Worm (Caenorhabditis elegans) whole organism, L2 larva: Measurements from ENCODE around the gene srw-101.

Experiments
- F13H6.1 ChIP-seq: sonication (generic microtip); optimal IDR thresholded peaks from 2 replicates; lab custom pipeline; 2016; ENCODE audit warnings: missing genetic modification characterization, missing compliant biosample characterization
- R02D3.7 ChIP-seq: fragments of 150-350 bp; optimal IDR thresholded peaks from 2 replicates; lab custom pipeline; 2014; ENCODE audit warnings: missing biosample characterization, missing genetic modification characterization
- Y55F3AM.14 ChIP-seq: fragments of 200-800 bp; sonication (Bioruptor generic); optimal IDR thresholded peaks from 2 replicates; lab custom pipeline; 2018; ENCODE audit warnings: mild to moderate bottlenecking, missing genetic modification characterization, missing compliant biosample characterization
- ZK546.5 ChIP-seq: sonication (generic microtip); optimal IDR thresholded peaks from 2 replicates; lab custom pipeline; 2017; ENCODE audit warnings: missing biosample characterization, missing genetic modification characterization
- alr-1 ChIP-seq: fragments of 150-350 bp; optimal IDR thresholded peaks from 2 replicates; lab custom pipeline; 2014; ENCODE audit warnings: missing biosample characterization, missing genetic modification characterization
- aly-2 ChIP-seq: fragments of 150-350 bp; optimal IDR thresholded peaks from 2 replicates; lab custom pipeline; 2014; ENCODE audit warnings: missing biosample characterization, missing genetic modification characterization
- ama-1 ChIP-seq: fragments of 150-350 bp; optimal IDR thresholded peaks from 2 replicates; lab custom pipeline; 2018; ENCODE audit warnings: inconsistent platforms
- blmp-1 ChIP-seq: sonication (generic microtip); optimal IDR thresholded peaks from 2 replicates; lab custom pipeline; 2017; ENCODE audit warnings: missing genetic modification characterization, mild to moderate bottlenecking, missing compliant biosample characterization, antibody characterized with exemption, moderate library complexity; ENCODE audit not compliant: insufficient read depth
- ceh-16 ChIP-seq: fragments of 150-350 bp; optimal IDR thresholded peaks from 2 replicates; lab custom pipeline; 2014; ENCODE audit warnings: missing biosample characterization, missing genetic modification characterization
- crh-2 ChIP-seq: sonication (generic microtip); optimal IDR thresholded peaks from 2 replicates; lab custom pipeline; 2017; ENCODE audit warnings: missing biosample characterization, missing genetic modification characterization
- fos-1 ChIP-seq: fragments of 150-350 bp; optimal IDR thresholded peaks from 2 replicates; lab custom pipeline; 2014; ENCODE audit warnings: missing biosample characterization, missing genetic modification characterization
- gmeb-1 ChIP-seq: fragments of 150-350 bp; optimal IDR thresholded peaks from 2 replicates; lab custom pipeline; 2014; ENCODE audit warnings: missing biosample characterization, missing genetic modification characterization
- lin-11 ChIP-seq: fragments of 150-350 bp; sonication (generic microtip); optimal IDR thresholded peaks from 2 replicates; lab custom pipeline; 2014; ENCODE audit warnings: missing biosample characterization, missing genetic modification characterization, inconsistent platforms, mixed read lengths
- lin-13 ChIP-seq: fragments of 150-350 bp; optimal IDR thresholded peaks from 2 replicates; lab custom pipeline; 2014; ENCODE audit warnings: missing biosample characterization, missing genetic modification reagents, missing genetic modification characterization
- lsy-2 ChIP-seq, 2 experiments: fragments of 150-350 bp in 1 of 2; sonication (generic microtip) in 1 of 2; optimal IDR thresholded peaks; 2 replicates each; lab custom pipeline; 2014 to 2017; ENCODE audit warnings: missing biosample characterization in 2 of 2, missing genetic modification characterization in 2 of 2
- mdl-1 ChIP-seq, 2 experiments: fragments of 150-350 bp in 1 of 2; sonication (generic microtip) in 1 of 2; optimal IDR thresholded peaks; 2 replicates each; lab custom pipeline; 2017; ENCODE audit warnings: missing biosample characterization in 2 of 2, missing genetic modification characterization in 2 of 2
- nhr-11 ChIP-seq: fragments of 150-350 bp; optimal IDR thresholded peaks from 2 replicates; lab custom pipeline; 2014; ENCODE audit warnings: missing biosample characterization, missing genetic modification characterization
- nhr-12 ChIP-seq: fragments of 150-350 bp; optimal IDR thresholded peaks from 2 replicates; lab custom pipeline; 2014; ENCODE audit warnings: missing biosample characterization, missing genetic modification characterization
- nhr-129 ChIP-seq: fragments of 150-350 bp; optimal IDR thresholded peaks from 2 replicates; lab custom pipeline; 2014; ENCODE audit warnings: missing biosample characterization, missing genetic modification characterization
- nhr-21 ChIP-seq: fragments of 150-350 bp; optimal IDR thresholded peaks from 2 replicates; lab custom pipeline; 2014; ENCODE audit warnings: missing biosample characterization, missing genetic modification characterization
- nhr-23 ChIP-seq: fragments of 150-350 bp; optimal IDR thresholded peaks from 2 replicates; lab custom pipeline; 2014; ENCODE audit warnings: missing biosample characterization, missing genetic modification reagents, missing genetic modification characterization
- nhr-237 ChIP-seq: fragments of 150-350 bp; optimal IDR thresholded peaks from 2 replicates; lab custom pipeline; 2014; ENCODE audit warnings: missing biosample characterization, missing genetic modification characterization
- nhr-25 ChIP-seq: fragments of 150-350 bp; sonication (generic microtip); optimal IDR thresholded peaks from 3 replicates; lab custom pipeline; 2014; ENCODE audit warnings: missing biosample characterization, missing genetic modification characterization
- nhr-6 ChIP-seq: fragments of 150-350 bp; optimal IDR thresholded peaks from 2 replicates; lab custom pipeline; 2014; ENCODE audit warnings: missing biosample characterization, missing genetic modification characterization
- peb-1 ChIP-seq: fragments of 150-350 bp; optimal IDR thresholded peaks from 2 replicates; lab custom pipeline; 2014; ENCODE audit warnings: missing biosample characterization, missing genetic modification characterization
- sem-4 ChIP-seq: fragments of 150-350 bp; optimal IDR thresholded peaks from 2 replicates; lab custom pipeline; 2014; ENCODE audit warnings: missing biosample characterization, missing genetic modification reagents, missing genetic modification characterization
- sma-3 ChIP-seq: sonication (generic microtip); optimal IDR thresholded peaks from 2 replicates; lab custom pipeline; 2016; ENCODE audit warnings: missing genetic modification reagents, missing genetic modification characterization, missing compliant biosample characterization
- sma-9 ChIP-seq, 2 experiments: fragments of 150-350 bp in 1 of 2; sonication (generic microtip) in 1 of 2; optimal IDR thresholded peaks; 2 replicates each; lab custom pipeline; 2014 to 2016; ENCODE audit warnings: missing genetic modification characterization in 2 of 2, mild to moderate bottlenecking in 1 of 2, missing biosample characterization in 1 of 2, missing compliant biosample characterization in 1 of 2, missing genetic modification reagents in 1 of 2, moderate library complexity in 1 of 2
- snpc-4 ChIP-seq: fragments of 150-350 bp; optimal IDR thresholded peaks from 2 replicates; lab custom pipeline; 2014; ENCODE audit warnings: missing biosample characterization, missing genetic modification characterization
- unc-39 ChIP-seq: fragments of 150-350 bp; optimal IDR thresholded peaks from 2 replicates; lab custom pipeline; 2014; ENCODE audit warnings: missing biosample characterization, missing genetic modification characterization
- unc-62 ChIP-seq: fragments of 150-350 bp; optimal IDR thresholded peaks from 2 replicates; lab custom pipeline; 2014; ENCODE audit warnings: missing biosample characterization, missing genetic modification reagents, missing genetic modification characterization
- zag-1 ChIP-seq: fragments of 150-350 bp; optimal IDR thresholded peaks from 2 replicates; lab custom pipeline; 2014; ENCODE audit warnings: missing biosample characterization, missing genetic modification characterization
- ztf-1 ChIP-seq: fragments of 200-800 bp; sonication (Bioruptor generic); conservative IDR thresholded peaks from 2 replicates; pipeline ENCODE4 v1.3.6; 2022; ENCODE audit warnings: missing genetic modification characterization, missing compliant biosample characterization
- ztf-11 ChIP-seq: sonication (generic microtip); optimal IDR thresholded peaks from 2 replicates; lab custom pipeline; 2017; ENCODE audit warnings: missing biosample characterization, missing genetic modification characterization
- ztf-4 ChIP-seq: fragments of 150-350 bp; optimal IDR thresholded peaks from 2 replicates; lab custom pipeline; 2014; ENCODE audit warnings: missing biosample characterization, missing genetic modification characterization

srw-101 gene

ce11 chrV:1756099-1756498 is 34.0 kb downstream of the srw-101 start:
- TF ChIP-seq nhr-6 (tag; lab: Kevin White, UChicago), result no peak
- TF ChIP-seq sem-4 (tag; lab: Kevin White, UChicago), result no peak
- TF ChIP-seq nhr-11 (tag; lab: Kevin White, UChicago), result no peak
- no peak for TF ChIP-seq blmp-1 (tag; lab: Kevin White, UChicago)
- no peak for TF ChIP-seq ztf-11 (tag; lab: Kevin White, UChicago)
- TF ChIP-seq ztf-4 (tag; lab: Kevin White, UChicago), result no peak
- TF ChIP-seq nhr-23 (tag; lab: Kevin White, UChicago), result no peak
- no peak for TF ChIP-seq sma-3 (GFP tag; lab: Kevin White, UChicago)
- no peak for TF ChIP-seq alr-1 (tag; lab: Kevin White, UChicago)
- no peak for TF ChIP-seq mdl-1 (tag; optimal IDR thresholded peaks at IDR 0.05; lab: Kevin White, UChicago)
- no peak for TF ChIP-seq nhr-237 (tag; lab: Kevin White, UChicago)
- no peak for TF ChIP-seq peb-1
- no peak for TF ChIP-seq zag-1 (tag; lab: Kevin White, UChicago)
- TF ChIP-seq crh-2 (tag; lab: Kevin White, UChicago), result no peak
- TF ChIP-seq lin-13 (GFP tag; lab: Kevin White, UChicago), result no peak
- no peak for TF ChIP-seq nhr-129 (tag; lab: Kevin White, UChicago)
- TF ChIP-seq snpc-4 (tag; lab: Kevin White, UChicago), result no peak
- no peak for TF ChIP-seq R02D3.7 (tag; lab: Kevin White, UChicago)
- no peak for TF ChIP-seq Y55F3AM.14
- TF ChIP-seq F13H6.1 (tag; lab: Kevin White, UChicago), result no peak

DNA sequence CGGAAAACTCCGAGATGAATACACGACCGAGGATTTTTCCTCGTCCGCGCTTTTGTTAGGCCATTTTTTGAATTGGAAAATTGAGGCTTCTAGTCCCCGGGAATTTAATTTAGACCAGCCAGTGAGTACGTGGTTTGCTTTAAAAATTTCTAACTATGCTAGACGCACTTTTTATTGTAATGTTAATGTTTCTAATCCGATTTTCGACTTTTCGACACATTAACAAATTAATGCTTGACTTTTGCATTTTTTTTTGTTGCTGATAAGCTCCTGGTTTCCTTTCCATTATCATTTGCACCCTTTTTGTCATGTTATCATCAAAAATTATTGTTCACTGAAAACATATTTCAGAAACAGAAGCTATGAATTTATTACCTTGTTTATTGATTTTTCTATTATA is 34.8 kb downstream of the srw-101 start, which contains the start of gene clec-204:
clec-204 (plus strand) TSS at position 301 of the 400 bp plus-strand sequence.
- TF ChIP-seq fos-1 (peak; percentile 28), F13H6.1 (tag; lab: Kevin White, UChicago) (no peak)

- no peak for TF ChIP-seq nhr-237 (tag; lab: Kevin White, UChicago)
- peak; percentile 63 for TF ChIP-seq fos-1
- no peak for TF ChIP-seq lin-13 (GFP tag; lab: Kevin White, UChicago)
- no peak for TF ChIP-seq F13H6.1 (tag; lab: Kevin White, UChicago)
- no peak for TF ChIP-seq nhr-12 (tag; lab: Kevin White, UChicago)
- TF ChIP-seq ama-1 (lab: Kevin White, UChicago), result no peak
- TF ChIP-seq nhr-25 (tag; lab: Kevin White, UChicago), result no peak
- no peak for TF ChIP-seq aly-2 (tag; lab: Kevin White, UChicago)
- TF ChIP-seq, all 48 proteins: peak for 1
Measured at ce11 chrV:1760682-1761081, 38.6 kb downstream of the srw-101 start, which contains the start of gene clec-205. TSS of gene clec-205 (plus strand) at chrV:1760893.

ce11 chrV:1767427-1767826 is 45.4 kb downstream of the srw-101 start:
- no peak for TF ChIP-seq unc-39
- no peak for TF ChIP-seq unc-62 (GFP tag; lab: Kevin White, UChicago)
- no peak for TF ChIP-seq sma-3 (GFP tag; lab: Kevin White, UChicago)
- TF ChIP-seq ztf-1 (GFP tag; lab: Robert Waterston, UW), result no peak
- no peak for TF ChIP-seq snpc-4 (tag; lab: Kevin White, UChicago)
- TF ChIP-seq, all 48 proteins: peak for 0

DNA sequence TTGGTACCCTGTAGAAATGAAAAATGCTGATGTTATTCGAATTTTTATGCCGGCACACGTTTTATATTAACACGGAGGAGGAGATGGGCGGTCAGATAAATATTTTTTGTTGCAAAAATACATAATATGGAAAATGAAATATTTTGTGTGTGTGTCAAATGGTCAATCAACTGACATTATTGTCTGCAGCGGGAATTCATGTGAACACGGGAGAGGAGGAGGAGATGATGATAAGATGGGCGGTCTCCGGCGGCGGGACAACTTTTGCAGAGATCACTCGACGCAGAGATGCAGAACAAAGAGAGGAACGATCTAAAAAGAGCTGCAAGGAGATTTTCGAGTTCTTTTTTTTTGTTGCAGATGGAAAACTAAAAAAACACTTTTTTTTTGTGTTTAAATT is 49.7 kb downstream of the srw-101 start, which contains the start of gene dhs-13:
dhs-13 (minus strand) TSS at position 8 of the 400 bp plus-strand sequence.
- TF ChIP-seq lin-11 (tag; lab: Kevin White, UChicago), result no peak
- peak; percentile 1 for TF ChIP-seq sma-3 (GFP tag; lab: Kevin White, UChicago)
- peak; percentile 58 for TF ChIP-seq sma-9 (GFP tag; optimal IDR thresholded peaks at IDR 0.05; lab: Kevin White, UChicago)
- TF ChIP-seq sma-9 (tag; optimal IDR thresholded peaks at IDR 0.05; lab: Kevin White, UChicago), result no peak
- TF ChIP-seq nhr-21 (tag; lab: Kevin White, UChicago), result peak; percentile 14
- no peak for TF ChIP-seq ceh-16 (tag; lab: Kevin White, UChicago)
- peak; percentile 49 for TF ChIP-seq fos-1
- TF ChIP-seq ZK546.5, result no peak
- TF ChIP-seq nhr-129 (tag; lab: Kevin White, UChicago), result peak; percentile 62
- TF ChIP-seq lsy-2 (tag; optimal IDR thresholded peaks at IDR 0.05; lab: Kevin White, UChicago), result peak in 1 of 2 experiments; percentile 5
- peak; percentile 25 for TF ChIP-seq gmeb-1 (tag; lab: Kevin White, UChicago)
- peak; percentile 21 for TF ChIP-seq F13H6.1 (tag; lab: Kevin White, UChicago)
